Fruit fly (Drosophila melanogaster) whole organism, embryonic: Measurements from ENCODE around the gene alpha-Man-Ia.

Experiments
- Bdp1 ChIP-seq: fragments of 200-800 bp; sonication (Bioruptor generic); optimal IDR thresholded peaks from 3 replicates; lab custom pipeline; 2016; ENCODE audit warnings: missing biosample characterization, missing genetic modification characterization
- C15 ChIP-seq: fragments of 200-800 bp; sonication (Bioruptor generic); IDR thresholded peaks from 3 replicates; pipeline ENCODE4 v1.3.6; 2022; ENCODE audit warnings: missing biosample characterization, missing genetic modification characterization
- CG11085 ChIP-seq: fragments of 200-800 bp; sonication (Bioruptor generic); IDR thresholded peaks from 2 replicates; pipeline ENCODE4 v1.3.6; 2022; ENCODE audit warnings: missing biosample characterization, missing genetic modification characterization
- CG11696 ChIP-seq: fragments of 200-800 bp; sonication (Bioruptor generic); IDR thresholded peaks from 2 replicates; pipeline ENCODE4 v1.3.6; 2022; ENCODE audit warnings: missing biosample characterization, missing genetic modification characterization
- CG12744 ChIP-seq: fragments of 200-800 bp; sonication (Bioruptor generic); optimal IDR thresholded peaks from 2 replicates; lab custom pipeline; 2016; ENCODE audit warnings: missing biosample characterization, missing genetic modification characterization
- CG13424 ChIP-seq: fragments of 200-800 bp; sonication (Bioruptor generic); optimal IDR thresholded peaks from 2 replicates; lab custom pipeline; 2019; ENCODE audit warnings: missing biosample characterization, mild to moderate bottlenecking, missing genetic modification characterization, moderate library complexity
- CG15073 ChIP-seq: fragments of 200-800 bp; sonication (Bioruptor generic); optimal IDR thresholded peaks from 2 replicates; lab custom pipeline; 2016; ENCODE audit warnings: missing biosample characterization, missing genetic modification characterization
- CG15696 ChIP-seq: fragments of 200-800 bp; sonication (Bioruptor generic); optimal IDR thresholded peaks from 2 replicates; lab custom pipeline; 2019; ENCODE audit warnings: missing biosample characterization, mild to moderate bottlenecking, missing genetic modification characterization, moderate library complexity
- CG1647 ChIP-seq: fragments of 200-800 bp; sonication (Bioruptor generic); optimal IDR thresholded peaks from 3 replicates; lab custom pipeline; 2016; ENCODE audit warnings: missing biosample characterization, missing genetic modification characterization
- CG17361 ChIP-seq: fragments of 200-800 bp; sonication (Bioruptor generic); IDR thresholded peaks from 3 replicates; pipeline ENCODE4 v1.3.6; 2022; ENCODE audit warnings: missing biosample characterization, missing genetic modification characterization
- CG31224 ChIP-seq: fragments of 200-800 bp; sonication (Bioruptor generic); IDR thresholded peaks from 2 replicates; pipeline ENCODE4 v1.3.6; 2022; ENCODE audit warnings: missing biosample characterization, missing genetic modification characterization
- CG31365 ChIP-seq: fragments of 200-800 bp; sonication (Bioruptor generic); optimal IDR thresholded peaks from 2 replicates; lab custom pipeline; 2018; ENCODE audit warnings: missing biosample characterization, mild to moderate bottlenecking, missing genetic modification characterization
- CG3163 ChIP-seq: fragments of 200-800 bp; sonication (Bioruptor generic); optimal IDR thresholded peaks from 3 replicates; lab custom pipeline; 2016; ENCODE audit warnings: missing biosample characterization, missing genetic modification characterization
- CG33557 ChIP-seq: fragments of 200-800 bp; sonication (Bioruptor generic); optimal IDR thresholded peaks from 2 replicates; lab custom pipeline; 2019; ENCODE audit warnings: missing biosample characterization, mild to moderate bottlenecking, missing genetic modification characterization, moderate library complexity
- CG3995 ChIP-seq: fragments of 200-800 bp; sonication (Bioruptor generic); optimal IDR thresholded peaks from 3 replicates; lab custom pipeline; 2016; ENCODE audit warnings: missing biosample characterization, missing genetic modification characterization
- CG4617 ChIP-seq: fragments of 200-800 bp; sonication (Bioruptor generic); optimal IDR thresholded peaks from 3 replicates; lab custom pipeline; 2016; ENCODE audit warnings: missing biosample characterization, missing genetic modification characterization, borderline replicate concordance
- CG5245 ChIP-seq: fragments of 200-800 bp; sonication (Bioruptor generic); optimal IDR thresholded peaks from 3 replicates; lab custom pipeline; 2016; ENCODE audit warnings: missing biosample characterization, missing genetic modification characterization
- CG9215 ChIP-seq: fragments of 200-800 bp; sonication (Bioruptor generic); IDR thresholded peaks from 2 replicates; pipeline ENCODE4 v1.3.6; 2022; ENCODE audit warnings: missing biosample characterization, missing genetic modification characterization
- CG9727 ChIP-seq: fragments of 200-800 bp; sonication (Bioruptor generic); optimal IDR thresholded peaks from 3 replicates; lab custom pipeline; 2017; ENCODE audit warnings: missing biosample characterization, mild to moderate bottlenecking, missing genetic modification characterization
- CG9797 ChIP-seq: fragments of 200-800 bp; sonication (Bioruptor generic); optimal IDR thresholded peaks from 3 replicates; lab custom pipeline; 2018; ENCODE audit warnings: missing biosample characterization, mild to moderate bottlenecking, missing genetic modification characterization
- CrebB ChIP-seq: fragments of 200-800 bp; sonication (Bioruptor generic); optimal IDR thresholded peaks from 3 replicates; lab custom pipeline; 2018; ENCODE audit warnings: missing biosample characterization, mild to moderate bottlenecking, missing genetic modification characterization
- Dad ChIP-seq: fragments of 200-800 bp; sonication (Bioruptor generic); optimal IDR thresholded peaks from 3 replicates; lab custom pipeline; 2016; ENCODE audit warnings: missing biosample characterization, missing genetic modification characterization
- ERR ChIP-seq: fragments of 200-800 bp; sonication (Bioruptor generic); optimal IDR thresholded peaks from 2 replicates; lab custom pipeline; 2016; ENCODE audit warnings: missing biosample characterization, missing genetic modification characterization
- Lim3 ChIP-seq: fragments of 200-800 bp; sonication (Bioruptor generic); IDR thresholded peaks from 2 replicates; pipeline ENCODE4 v1.3.6; 2022; ENCODE audit warnings: missing biosample characterization, missing genetic modification characterization
- Lpt ChIP-seq: fragments of >200 bp; optimal IDR thresholded peaks from 2 replicates; lab custom pipeline; 2018; ENCODE audit warnings: missing biosample characterization, missing genetic modification characterization
- Mad ChIP-seq: fragments of 200-800 bp; sonication (Bioruptor generic); optimal IDR thresholded peaks from 2 replicates; lab custom pipeline; 2016; ENCODE audit warnings: missing biosample characterization, missing genetic modification characterization
- NK7.1 ChIP-seq: fragments of 200-800 bp; sonication (Bioruptor generic); optimal IDR thresholded peaks from 3 replicates; lab custom pipeline; 2016; ENCODE audit warnings: missing biosample characterization, missing genetic modification characterization
- Opbp ChIP-seq: fragments of 200-800 bp; sonication (Bioruptor generic); IDR thresholded peaks from 3 replicates; pipeline ENCODE4 v1.3.6; 2022; ENCODE audit warnings: missing biosample characterization, missing genetic modification characterization; ENCODE audit not compliant: partially characterized antibody
- Pdp1 ChIP-seq, 2 experiments: fragments of 200-800 bp; sonication (Bioruptor generic); optimal IDR thresholded peaks; 3 replicates each; lab custom pipeline; 2016; ENCODE audit warnings: missing biosample characterization in 2 of 2, missing genetic modification characterization in 2 of 2, mild to moderate bottlenecking in 1 of 2, moderate library complexity in 1 of 2
- Ravus ChIP-seq: fragments of 200-800 bp; sonication (Bioruptor generic); IDR thresholded peaks from 2 replicates; pipeline ENCODE4 v1.3.6; 2022; ENCODE audit warnings: missing biosample characterization, missing genetic modification characterization
- Sin3A ChIP-seq: fragments of >200 bp; optimal IDR thresholded peaks from 2 replicates; lab custom pipeline; 2018
- Sox102F ChIP-seq: fragments of 200-800 bp; sonication (Bioruptor generic); optimal IDR thresholded peaks from 2 replicates; lab custom pipeline; 2018; ENCODE audit warnings: missing biosample characterization, mild to moderate bottlenecking, missing genetic modification characterization, moderate library complexity
- bbx ChIP-seq: fragments of 200-800 bp; sonication (Bioruptor generic); IDR thresholded peaks from 2 replicates; pipeline ENCODE4 v1.3.6; 2022; ENCODE audit warnings: missing biosample characterization, missing genetic modification characterization; ENCODE audit not compliant: partially characterized antibody
- chm ChIP-seq: fragments of 200-800 bp; sonication (Bioruptor generic); IDR thresholded peaks from 2 replicates; pipeline ENCODE4 v1.3.6; 2022; ENCODE audit warnings: missing biosample characterization, missing genetic modification characterization
- chn ChIP-seq: fragments of 200-800 bp; sonication (Bioruptor generic); optimal IDR thresholded peaks from 2 replicates; lab custom pipeline; 2016; ENCODE audit warnings: missing biosample characterization, missing genetic modification characterization
- corto ChIP-seq: fragments of 200-800 bp; sonication (Bioruptor generic); optimal IDR thresholded peaks from 2 replicates; lab custom pipeline; 2016; ENCODE audit warnings: missing biosample characterization, mild to moderate bottlenecking, missing genetic modification characterization, moderate library complexity
- dan ChIP-seq: fragments of 200-800 bp; sonication (Bioruptor generic); IDR thresholded peaks from 2 replicates; pipeline ENCODE4 v1.3.6; 2022; ENCODE audit warnings: missing biosample characterization, missing genetic modification characterization
- fd102C ChIP-seq: fragments of 200-800 bp; sonication (Bioruptor generic); optimal IDR thresholded peaks from 2 replicates; lab custom pipeline; 2018; ENCODE audit warnings: missing biosample characterization, mild to moderate bottlenecking, missing genetic modification characterization, moderate library complexity
- fd96Cb ChIP-seq: fragments of 200-800 bp; sonication (Bioruptor generic); optimal IDR thresholded peaks from 2 replicates; lab custom pipeline; 2018; ENCODE audit warnings: missing biosample characterization, mild to moderate bottlenecking, missing genetic modification characterization, moderate library complexity
- hth ChIP-seq: fragments of >200 bp; optimal IDR thresholded peaks from 2 replicates; lab custom pipeline; 2017; ENCODE audit warnings: inconsistent platforms
- knrl ChIP-seq: fragments of 200-800 bp; sonication (Bioruptor generic); IDR thresholded peaks from 3 replicates; pipeline ENCODE4 v1.3.6; 2022; ENCODE audit warnings: missing biosample characterization, missing genetic modification characterization; ENCODE audit not compliant: partially characterized antibody
- lbe ChIP-seq: fragments of 200-800 bp; sonication (Bioruptor generic); optimal IDR thresholded peaks from 2 replicates; lab custom pipeline; 2016; ENCODE audit warnings: missing biosample characterization, mild to moderate bottlenecking, missing genetic modification characterization
- lov ChIP-seq, 2 experiments: fragments of 200-800 bp in 1 of 2; fragments of >200 bp in 1 of 2; sonication (Bioruptor generic) in 1 of 2; IDR thresholded peaks in 1 of 2; optimal IDR thresholded peaks in 1 of 2; 2 replicates in 1 of 2; 3 replicates in 1 of 2; pipeline versions ENCODE4 v1.3.6 to Lab custom; 2017 to 2022; ENCODE audit warnings: missing biosample characterization in 1 of 2, missing genetic modification characterization in 1 of 2
- luna ChIP-seq: fragments of 200-800 bp; sonication (Bioruptor generic); optimal IDR thresholded peaks from 2 replicates; lab custom pipeline; 2016; ENCODE audit warnings: missing biosample characterization, missing genetic modification characterization
- row ChIP-seq: fragments of 200-800 bp; sonication (Bioruptor generic); IDR thresholded peaks from 3 replicates; pipeline ENCODE4 v1.3.6; 2022; ENCODE audit warnings: missing biosample characterization, missing genetic modification characterization
- run ChIP-seq: fragments of 200-800 bp; sonication (Bioruptor generic); optimal IDR thresholded peaks from 3 replicates; lab custom pipeline; 2018; ENCODE audit warnings: missing biosample characterization, mild to moderate bottlenecking, missing genetic modification characterization
- shn ChIP-seq: fragments of 200-800 bp; sonication (Bioruptor generic); optimal IDR thresholded peaks from 3 replicates; lab custom pipeline; 2016; ENCODE audit warnings: missing biosample characterization, missing genetic modification characterization
- slp2 ChIP-seq: fragments of 200-800 bp; sonication (Bioruptor generic); optimal IDR thresholded peaks from 2 replicates; lab custom pipeline; 2016; ENCODE audit warnings: missing biosample characterization, missing genetic modification characterization
- twi ChIP-seq: fragments of 200-800 bp; optimal IDR thresholded peaks from 2 replicates; lab custom pipeline; 2019; ENCODE audit warnings: missing biosample characterization, mild to moderate bottlenecking, missing genetic modification characterization, moderate library complexity

The alpha-Man-Ia gene

DNA sequence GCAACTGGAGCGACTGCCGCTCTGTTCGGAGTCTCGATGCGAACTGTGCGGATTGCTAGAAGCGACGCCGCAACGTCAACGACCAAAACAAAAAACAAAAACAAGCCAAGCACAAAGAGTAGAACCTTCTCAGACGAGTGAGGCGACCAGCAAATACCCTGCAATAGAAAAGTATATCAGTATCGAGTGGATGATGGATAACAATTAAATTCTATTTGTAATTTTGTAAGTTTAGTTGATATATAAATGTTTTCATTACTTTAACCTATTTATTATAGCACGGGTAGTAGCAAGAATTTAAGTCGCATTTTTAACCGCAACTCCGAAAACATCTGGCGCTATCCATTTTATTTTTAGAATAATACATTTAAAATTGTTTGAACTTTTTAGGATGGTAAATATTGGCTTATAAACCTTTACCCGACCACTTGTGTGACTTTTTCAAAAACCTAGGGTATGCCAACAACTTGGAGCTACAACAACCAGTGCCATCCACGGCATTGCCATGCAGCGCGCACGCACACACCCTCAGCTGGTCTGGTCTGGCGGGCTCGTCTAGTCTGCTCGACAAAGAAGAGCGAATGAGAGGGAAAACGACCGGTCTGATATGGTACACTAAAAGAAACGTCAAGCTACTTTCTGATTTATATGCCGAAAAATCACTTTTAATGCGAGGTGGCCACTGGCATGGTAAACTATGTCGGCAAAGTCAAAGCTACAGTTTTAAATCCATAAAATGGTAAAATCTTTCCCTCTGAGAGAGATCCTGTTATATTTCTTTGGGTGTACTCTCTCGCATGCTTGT is 60.3 kb downstream of the alpha-Man-Ia start, which contains the start of gene CG12643 (continued):
- peak; percentile 73 for TF ChIP-seq CG31365 (tag; lab: Kevin White, UChicago)
- TF ChIP-seq CG1647 (GFP tag; lab: Kevin White, UChicago) = peak; percentile 87
- no peak for TF ChIP-seq fd102C (GFP tag; lab: Kevin White, UChicago)
- peak; percentile 62 for TF ChIP-seq Ravus
- peak; percentile 72 for TF ChIP-seq CG11696 (GFP tag; lab: Robert Waterston, UW)
- peak; percentile 72 for TF ChIP-seq luna
- peak; percentile 62 for TF ChIP-seq twi (tag; lab: Kevin White, UChicago)
- peak; percentile 95 for TF ChIP-seq CG9215 (GFP tag; lab: Robert Waterston, UW)
- TF ChIP-seq row (GFP tag; lab: Robert Waterston, UW) = peak; percentile 91
- peak; percentile 94 for TF ChIP-seq CG5245
- TF ChIP-seq shn (GFP tag; lab: Kevin White, UChicago) = peak; percentile 93
- TF ChIP-seq chn = peak; percentile 95
- peak; percentile 86 for TF ChIP-seq NK7.1 (GFP tag; lab: Kevin White, UChicago)
- TF ChIP-seq CG15073 (GFP tag; lab: Kevin White, UChicago) = peak; percentile 32
- TF ChIP-seq CG3163 (GFP tag; lab: Kevin White, UChicago) = peak; percentile 79
- no peak for TF ChIP-seq bbx (GFP tag; lab: Robert Waterston, UW)
- TF ChIP-seq CG12744 (GFP tag; lab: Kevin White, UChicago) = peak; percentile 65
- peak; percentile 88 for TF ChIP-seq CG13424 (tag; lab: Kevin White, UChicago)
- TF ChIP-seq corto (GFP tag; lab: Kevin White, UChicago) = peak; percentile 75
- no peak for TF ChIP-seq Sin3A (lab: Kevin White, UChicago)
- peak; percentile 21 for TF ChIP-seq CG9797
- no peak for TF ChIP-seq hth (lab: Kevin White, UChicago)
- TF ChIP-seq Bdp1 = peak; percentile 84
- TF ChIP-seq CG11085 (GFP tag; lab: Robert Waterston, UW) = peak; percentile 73
- TF ChIP-seq CG31224 = peak; percentile 73
- TF ChIP-seq chm (GFP tag; lab: Robert Waterston, UW) = peak; percentile 94
- TF ChIP-seq CG17361 = peak; percentile 92
- TF ChIP-seq dan = 0 out of 2 replicates have a peak, but pooled peaks have one; percentile 48
- no peak for TF ChIP-seq Opbp
- TF ChIP-seq CG9727 = peak; percentile 85
- peak; percentile 56 for TF ChIP-seq CrebB (tag; lab: Kevin White, UChicago)
- no peak for TF ChIP-seq knrl (GFP tag; lab: Robert Waterston, UW)
- TF ChIP-seq CG4617 (GFP tag; lab: Kevin White, UChicago) = peak; percentile 76
- peak; percentile 95 for TF ChIP-seq Sox102F (GFP tag; lab: Kevin White, UChicago)
- TF ChIP-seq fd96Cb = peak; percentile 92
- TF ChIP-seq C15 (GFP tag; lab: Robert Waterston, UW) = peak; percentile 74; the same call in 2 of the 3 replicates
- TF ChIP-seq ERR (GFP tag; lab: Kevin White, UChicago) = peak; percentile 94
- TF ChIP-seq Lpt (GFP tag; lab: Kevin White, UChicago) = no peak
- TF ChIP-seq lbe (GFP tag; lab: Kevin White, UChicago) = peak; percentile 82
- peak; percentile 63 for TF ChIP-seq run (tag; lab: Kevin White, UChicago)
- TF ChIP-seq Dad (GFP tag; lab: Kevin White, UChicago) = peak; percentile 91
- TF ChIP-seq Mad (GFP tag; lab: Kevin White, UChicago) = peak; percentile 88
- TF ChIP-seq slp2 (GFP tag; lab: Kevin White, UChicago) = peak; percentile 90
- no peak for TF ChIP-seq lov (optimal IDR thresholded peaks at IDR 0.05; lab: Kevin White, UChicago)
- TF ChIP-seq lov (GFP tag; IDR thresholded peaks at IDR 0.05; lab: Robert Waterston, UW) = peak; percentile 80; the same call in 2 of the 3 replicates
- peak; percentile 63 for TF ChIP-seq CG15696 (tag; lab: Kevin White, UChicago)
- TF ChIP-seq Pdp1 (GFP tag; optimal IDR thresholded peaks at IDR 0.05; lab: Kevin White, UChicago) = peak; percentile 90 to 91
- peak; percentile 30 for TF ChIP-seq CG3995 (GFP tag; lab: Kevin White, UChicago)
- TF ChIP-seq Lim3 (GFP tag; lab: Robert Waterston, UW) = peak; percentile 71
- peak; percentile 72 for TF ChIP-seq CG33557 (GFP tag; lab: Kevin White, UChicago)
